Worm (Caenorhabditis elegans) whole organism, L4 larva: ENCODE measurements around the gene sphr-1.

Experiments used
- F49E8.2 ChIP-seq: sonication (generic microtip); optimal IDR thresholded peaks from 2 replicates; lab custom pipeline; 2016; ENCODE audit warnings: missing compliant biosample characterization, mild to moderate bottlenecking, missing genetic modification characterization, borderline replicate concordance
- T26A8.4 ChIP-seq: fragments of 200-800 bp; sonication (Bioruptor generic); IDR thresholded peaks from 2 replicates; pipeline ENCODE4 v1.3.6; 2022; ENCODE audit warnings: missing genetic modification characterization, missing compliant biosample characterization
- ceh-32 ChIP-seq: sonication (generic microtip); optimal IDR thresholded peaks from 2 replicates; lab custom pipeline; 2016; ENCODE audit warnings: mild to moderate bottlenecking, missing genetic modification characterization, missing compliant biosample characterization; ENCODE audit not compliant: poor library complexity
- ceh-62 ChIP-seq: sonication (generic microtip); optimal IDR thresholded peaks from 2 replicates; lab custom pipeline; 2017; ENCODE audit warnings: missing biosample characterization, missing genetic modification characterization
- fkh-10 ChIP-seq: fragments of 150-350 bp; optimal IDR thresholded peaks from 2 replicates; lab custom pipeline; 2014; ENCODE audit warnings: missing biosample characterization, missing genetic modification reagents, missing genetic modification characterization
- lin-15B ChIP-seq: fragments of 150-350 bp; sonication (generic microtip); optimal IDR thresholded peaks from 3 replicates; lab custom pipeline; 2014; ENCODE audit warnings: missing biosample characterization, missing genetic modification characterization
- nhr-102 ChIP-seq: sonication (generic microtip); optimal IDR thresholded peaks from 2 replicates; lab custom pipeline; 2016; ENCODE audit warnings: mild to moderate bottlenecking, missing genetic modification characterization, moderate library complexity, missing compliant biosample characterization
- nhr-11 ChIP-seq: fragments of 150-350 bp; optimal IDR thresholded peaks from 2 replicates; lab custom pipeline; 2014; ENCODE audit warnings: missing biosample characterization, missing genetic modification characterization
- nhr-25 ChIP-seq: sonication (generic microtip); optimal IDR thresholded peaks from 2 replicates; lab custom pipeline; 2017; ENCODE audit warnings: missing genetic modification characterization, mild to moderate bottlenecking, missing compliant biosample characterization, antibody characterized with exemption, moderate library complexity, borderline replicate concordance; ENCODE audit not compliant: insufficient read depth
- pha-4 ChIP-seq, 2 experiments: fragments of 150-350 bp in 1 of 2; fragments of 200-800 bp in 1 of 2; sonication (Bioruptor generic) in 1 of 2; IDR thresholded peaks in 1 of 2; optimal IDR thresholded peaks in 1 of 2; 2 replicates each; pipeline versions ENCODE4 v1.3.6 to Lab custom; 2014 to 2022; ENCODE audit warnings: missing genetic modification characterization in 2 of 2, missing genetic modification reagents in 2 of 2, missing biosample characterization in 1 of 2, missing compliant biosample characterization in 1 of 2
- snpc-1.2 ChIP-seq: fragments of 200-800 bp; sonication (Bioruptor generic); IDR thresholded peaks from 2 replicates; pipeline ENCODE4 v1.3.6; 2022; ENCODE audit warnings: missing genetic modification reagents, missing genetic modification characterization, missing compliant biosample characterization
- snpc-4 ChIP-seq: fragments of 150-350 bp; optimal IDR thresholded peaks from 2 replicates; lab custom pipeline; 2014; ENCODE audit warnings: missing biosample characterization, missing genetic modification characterization
- unc-130 ChIP-seq: sonication (generic microtip); optimal IDR thresholded peaks from 2 replicates; lab custom pipeline; 2016; ENCODE audit warnings: missing genetic modification reagents, missing genetic modification characterization, missing compliant biosample characterization
- ztf-11 ChIP-seq: fragments of 150-350 bp; optimal IDR thresholded peaks from 2 replicates; lab custom pipeline; 2014; ENCODE audit warnings: missing biosample characterization, missing genetic modification characterization

DNA sequence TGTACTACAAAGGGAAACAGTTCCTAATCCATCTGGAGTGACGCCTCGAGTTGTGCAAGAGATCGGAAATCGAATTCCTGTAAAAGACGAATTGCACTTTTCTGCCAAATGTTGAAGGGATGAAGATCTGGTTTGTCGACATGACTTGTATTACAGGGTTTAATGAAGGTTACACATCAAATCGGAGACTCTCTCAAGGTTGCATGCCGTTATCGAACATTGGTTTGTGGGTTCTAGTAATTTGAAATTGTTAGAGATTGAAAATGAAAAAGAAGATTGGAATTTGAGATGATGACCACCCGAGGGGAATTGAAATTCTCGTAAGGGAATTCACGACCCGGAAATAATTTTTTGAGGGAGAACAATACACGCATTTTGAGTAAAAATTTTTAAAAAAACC lies 25.1 kb upstream of the sphr-1 start:
- TF ChIP-seq ztf-11 (tag; lab: Kevin White, UChicago) = no peak
- TF ChIP-seq lin-15B (tag; lab: Kevin White, UChicago) = no peak
- TF ChIP-seq F49E8.2 (tag; lab: Kevin White, UChicago) = no peak
- no peak for TF ChIP-seq snpc-1.2 (GFP tag; lab: Robert Waterston, UW)
- TF ChIP-seq T26A8.4 (GFP tag; lab: Robert Waterston, UW) = no peak
- TF ChIP-seq snpc-4 (tag; lab: Kevin White, UChicago) = no peak
- no peak for TF ChIP-seq unc-130 (GFP tag; lab: Kevin White, UChicago)
- TF ChIP-seq nhr-11 (tag; lab: Kevin White, UChicago) = no peak
- peak; percentile 13 for TF ChIP-seq nhr-25
- TF ChIP-seq nhr-102 (tag; lab: Kevin White, UChicago) = no peak
- TF ChIP-seq fkh-10 (GFP tag; lab: Kevin White, UChicago) = no peak
- no peak for TF ChIP-seq ceh-32 (tag; lab: Kevin White, UChicago)
- TF ChIP-seq ceh-62 (tag; lab: Kevin White, UChicago) = no peak
- no peak for TF ChIP-seq pha-4 (GFP tag; IDR thresholded peaks at IDR 0.05; lab: Robert Waterston, UW)
- TF ChIP-seq pha-4 (tag; optimal IDR thresholded peaks at IDR 0.05; lab: Kevin White, UChicago) = no peak
